Fruit fly (Drosophila melanogaster) whole organism, embryonic: ENCODE results near the gene CG15208.

Source experiments
- CG15011 ChIP-seq: fragments of 200-800 bp; sonication (Bioruptor generic); optimal IDR thresholded peaks from 3 replicates; lab custom pipeline; 2018; ENCODE audit warnings: missing biosample characterization, mild to moderate bottlenecking, missing genetic modification characterization
- eve ChIP-seq, 2 experiments: fragments of >200 bp; optimal IDR thresholded peaks; 2 replicates each; lab custom pipeline; 2017; ENCODE audit warnings: missing biosample characterization in 2 of 2, missing genetic modification characterization in 2 of 2
- seq ChIP-seq: fragments of 200-800 bp; sonication (Bioruptor generic); IDR thresholded peaks from 2 replicates; pipeline ENCODE4 v1.3.6; 2022; ENCODE audit warnings: missing biosample characterization, missing genetic modification characterization

DNA sequence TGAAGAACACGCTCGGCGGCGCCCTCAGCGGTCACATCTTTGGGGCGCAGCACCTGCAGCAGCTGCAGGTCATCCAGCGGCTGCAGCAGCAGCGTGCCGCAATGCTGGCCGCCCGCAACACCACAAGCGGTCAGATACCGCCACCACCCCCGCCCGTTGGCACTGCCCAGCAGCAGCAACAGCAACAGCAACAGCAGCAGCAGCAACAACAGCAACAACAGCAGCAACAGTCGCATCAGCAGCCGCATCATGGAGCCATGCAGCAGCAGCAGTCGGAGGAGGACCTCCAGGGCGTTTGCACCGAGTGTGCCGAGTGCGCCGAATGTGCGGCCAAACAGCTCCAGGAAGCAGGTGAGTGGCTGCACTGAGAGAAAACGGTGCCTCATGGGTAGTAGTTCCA, 12.8 kb downstream of the CG15208 start:
- TF ChIP-seq CG15011 (GFP tag; lab: Kevin White, UChicago), result no peak
- no peak for TF ChIP-seq eve (GFP tag; optimal IDR thresholded peaks at IDR 0.05; lab: Kevin White, UChicago)
- no peak for TF ChIP-seq seq (GFP tag; lab: Robert Waterston, UW)
